Worm (Caenorhabditis elegans): ENCODE results near the gene F35H12.1.

DNA sequence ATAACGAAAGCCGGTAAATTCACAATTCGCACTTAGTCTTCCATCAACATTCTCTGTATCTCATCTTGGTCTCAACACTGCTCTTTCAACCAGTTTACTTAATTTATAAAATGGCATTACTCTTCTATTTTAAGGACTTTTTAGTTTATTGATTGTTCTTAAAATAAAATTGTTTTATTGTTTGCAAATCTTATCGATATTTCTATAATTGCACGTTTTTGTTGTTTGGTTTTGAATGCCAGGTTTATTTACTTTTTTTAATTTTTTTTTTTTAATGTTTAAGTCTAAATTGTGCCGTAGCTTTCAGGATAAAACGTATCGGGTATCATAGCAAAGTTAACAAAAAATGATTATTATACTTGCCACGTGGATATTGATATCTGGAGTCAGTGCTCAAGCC lies 24.0 kb downstream of the F35H12.1 start, which contains the start of gene chil-10:
- TF ChIP-seq dao-5 (tag; optimal IDR thresholded peaks at IDR 0.05) (no peak), him-1 (tag; optimal IDR thresholded peaks at IDR 0.05) (no peak)
